Fruit fly (Drosophila melanogaster): ENCODE measurements around the gene CG14983.

CG14983 gene

DNA sequence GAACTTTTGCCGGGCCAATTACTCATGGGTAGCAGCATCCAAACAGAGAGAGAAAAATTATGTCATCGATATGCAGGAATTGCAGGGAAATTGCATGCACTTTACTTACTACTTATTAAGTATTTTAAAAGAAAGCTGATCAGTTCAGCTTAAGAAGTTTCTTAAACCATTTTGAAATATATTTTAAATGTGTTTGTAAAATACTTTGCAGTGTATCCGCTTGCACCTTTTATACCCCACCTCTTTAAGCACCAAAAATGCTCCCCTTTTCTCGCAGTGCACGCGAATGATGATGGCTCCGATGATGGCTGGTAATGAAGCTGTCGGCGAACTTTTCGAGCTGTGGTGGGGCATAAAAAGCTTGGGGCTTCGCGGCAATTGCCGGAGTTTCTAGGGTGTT lies 3.4 kb upstream of the CG14983 start, which contains the start of gene CG14984 (continued):
- TF ChIP-seq CG34406 (GFP tag; optimal IDR thresholded peaks at IDR 0.05): peak; percentile 77
- TF ChIP-seq Met (GFP tag; optimal IDR thresholded peaks at IDR 0.05): peak; percentile 79
- peak; percentile 81 for TF ChIP-seq eg (GFP tag; IDR thresholded peaks at IDR 0.05)
- TF ChIP-seq OdsH (GFP tag; optimal IDR thresholded peaks at IDR 0.05): peak; percentile 81
- no peak for TF ChIP-seq Eip93F (GFP tag; optimal IDR thresholded peaks at IDR 0.05)
- TF ChIP-seq dsx (GFP tag; optimal IDR thresholded peaks at IDR 0.05; ENCODE audit: poor library complexity, severe bottlenecking): peak; percentile 60
- TF ChIP-seq CG10669 (GFP tag; optimal IDR thresholded peaks at IDR 0.05): peak; percentile 90
- peak; percentile 81 for TF ChIP-seq Eip75B (GFP tag; optimal IDR thresholded peaks at IDR 0.05)
- TF ChIP-seq CG9139 (GFP tag; optimal IDR thresholded peaks at IDR 0.05): peak; percentile 81
- TF ChIP-seq topi (GFP tag; optimal IDR thresholded peaks at IDR 0.05): peak; percentile 88
- peak; percentile 71 for TF ChIP-seq CG32006 (GFP tag; optimal IDR thresholded peaks at IDR 0.05)
- peak; percentile 82 for TF ChIP-seq CG31627 (GFP tag; optimal IDR thresholded peaks at IDR 0.05)
- peak; percentile 73 for TF ChIP-seq Smox (GFP tag; optimal IDR thresholded peaks at IDR 0.05)
- TF ChIP-seq dac (GFP tag; optimal IDR thresholded peaks at IDR 0.05): no peak
- TF ChIP-seq CG11902 (GFP tag; optimal IDR thresholded peaks at IDR 0.05): peak; percentile 86
- TF ChIP-seq CG3919 (GFP tag; optimal IDR thresholded peaks at IDR 0.05): peak; percentile 90
- peak; percentile 71 for TF ChIP-seq CG10631 (GFP tag; optimal IDR thresholded peaks at IDR 0.05)

DNA sequence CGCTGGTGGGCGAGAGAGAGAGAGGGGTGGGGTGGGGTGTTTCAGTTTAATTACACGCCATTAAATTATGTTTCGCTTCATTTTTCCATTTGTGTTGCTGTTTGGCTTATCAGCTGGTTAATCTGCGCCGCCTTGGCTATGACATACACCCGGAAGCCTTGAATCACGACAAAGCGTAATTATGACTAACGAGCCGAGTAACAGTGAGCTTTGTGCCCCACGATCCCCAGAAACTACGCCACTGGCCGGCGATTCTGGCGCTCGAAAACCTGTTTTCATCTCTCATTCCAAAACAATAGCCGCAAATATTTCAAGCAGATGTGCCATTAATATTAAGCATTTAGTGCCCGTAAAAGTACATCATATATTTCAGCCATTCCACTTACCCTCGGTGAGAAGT lies 2.8 kb upstream of the CG14983 start:
- no peak for TF ChIP-seq dac (GFP tag; optimal IDR thresholded peaks at IDR 0.05)
- no peak for TF ChIP-seq achi (GFP tag; optimal IDR thresholded peaks at IDR 0.05)
- TF ChIP-seq CG3919 (GFP tag; optimal IDR thresholded peaks at IDR 0.05): no peak
- no peak for TF ChIP-seq CG32006 (GFP tag; optimal IDR thresholded peaks at IDR 0.05)
- no peak for TF ChIP-seq dsx (GFP tag; optimal IDR thresholded peaks at IDR 0.05; ENCODE audit: poor library complexity, severe bottlenecking)
- TF ChIP-seq CG6163 (GFP tag; IDR thresholded peaks at IDR 0.05): peak; percentile 24; the same call in 1 of the 3 replicates
- TF ChIP-seq CG10669 (GFP tag; optimal IDR thresholded peaks at IDR 0.05): no peak
- no peak for TF ChIP-seq fd59A (GFP tag; optimal IDR thresholded peaks at IDR 0.05)
- no peak for TF ChIP-seq spab (GFP tag; optimal IDR thresholded peaks at IDR 0.05)
- no peak for TF ChIP-seq CG9139 (GFP tag; optimal IDR thresholded peaks at IDR 0.05)
- peak; percentile 21 for TF ChIP-seq Eip78C (GFP tag)

DNA sequence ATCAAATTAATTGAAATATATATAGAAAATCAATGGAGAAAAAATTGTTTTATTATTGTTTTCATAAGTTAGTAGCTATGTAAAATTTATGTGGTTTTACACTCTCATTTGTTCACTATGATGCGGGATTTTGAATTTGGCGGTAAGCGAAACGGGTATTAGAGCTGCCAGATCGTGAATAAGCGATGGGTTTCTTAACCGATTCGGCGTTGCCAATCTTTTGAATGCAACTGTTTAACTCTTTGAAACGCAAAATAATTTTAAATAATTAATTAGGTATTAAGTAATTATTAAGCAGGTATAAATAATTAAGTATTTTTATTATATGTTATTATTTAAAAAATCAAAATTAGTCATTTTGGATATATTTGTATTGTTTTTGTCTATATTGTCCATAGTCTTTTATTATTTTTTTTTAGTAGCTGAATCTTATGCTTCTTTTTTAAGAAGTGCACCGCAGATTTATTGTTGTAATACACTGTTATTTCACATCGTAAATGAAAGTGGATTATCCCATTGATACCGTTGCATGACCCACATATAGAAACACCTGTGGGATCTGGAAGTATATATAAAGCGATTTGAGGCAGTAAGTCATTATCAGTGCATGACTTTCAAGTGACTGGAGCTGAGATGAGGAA lies 1.7 kb downstream of the CG14983 start, which contains the start of gene CG10853:
TSS of gene CG10853 (plus strand) at position 591 of the 641 bp plus-strand sequence.
- peak; percentile 14 for TF ChIP-seq dsx (GFP tag; optimal IDR thresholded peaks at IDR 0.05; ENCODE audit: poor library complexity, severe bottlenecking)
- no peak for TF ChIP-seq lz (GFP tag; optimal IDR thresholded peaks at IDR 0.05)

DNA sequence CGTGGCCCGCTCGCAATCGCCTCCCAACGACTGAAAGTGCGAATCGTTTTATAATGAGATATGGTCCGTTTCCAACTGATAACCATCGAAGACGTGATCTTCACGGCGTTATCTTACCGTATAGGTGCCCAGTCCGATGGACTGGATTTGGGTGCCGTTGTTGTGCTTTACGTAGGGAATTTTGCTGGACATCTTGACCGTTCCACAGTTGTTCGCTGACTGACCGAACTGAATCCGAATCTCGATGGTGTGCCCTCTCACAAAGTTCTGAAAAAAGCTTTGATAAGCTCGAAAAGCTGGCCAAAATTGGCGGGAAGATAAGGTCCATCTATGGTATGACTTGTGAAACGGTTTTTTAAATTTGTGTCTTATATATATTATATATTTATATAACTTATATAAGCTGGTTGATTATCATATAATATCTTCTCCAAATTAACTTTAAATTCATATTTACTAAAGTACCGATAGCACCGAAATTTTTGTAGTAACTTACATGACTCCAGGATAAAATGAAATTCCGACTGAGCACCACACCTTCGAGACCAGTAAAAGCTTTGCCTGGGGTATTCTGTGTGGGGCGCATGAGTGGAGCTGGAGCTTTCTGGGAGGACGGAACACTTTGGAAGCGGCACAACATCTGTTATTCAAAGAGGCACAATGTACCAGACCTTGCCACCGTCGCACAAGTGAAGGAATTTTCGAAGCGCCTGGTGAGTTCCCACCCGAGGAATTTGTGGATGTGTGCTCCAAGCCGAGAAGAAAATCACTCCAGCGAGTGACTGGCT lies 6.7 kb downstream of the CG14983 start, which contains the start of the genes CG10863 and CG14982:
TSS of gene CG10863 (minus strand) at position 225 of the 788 bp plus-strand sequence.
TSS of gene CG14982 (plus strand) at position 470 of the 788 bp plus-strand sequence.
- TF ChIP-seq esn (GFP tag; optimal IDR thresholded peaks at IDR 0.05) (peak; percentile 20), CG15336 (GFP tag; IDR thresholded peaks at IDR 0.05) (no peak), svp (GFP tag) (peak; percentile 97), CG1621 (tag; optimal IDR thresholded peaks at IDR 0.05) (no peak), CG31627 (GFP tag; optimal IDR thresholded peaks at IDR 0.05) (no peak), CG11902 (GFP tag; optimal IDR thresholded peaks at IDR 0.05) (no peak), Eip78C (GFP tag) (peak; percentile 69), CG6854 (GFP tag; optimal IDR thresholded peaks at IDR 0.05) (peak; percentile 28), eg (GFP tag; IDR thresholded peaks at IDR 0.05) (peak; percentile 25; the same call in 1 of the 3 replicates), Hr38 (GFP tag; optimal IDR thresholded peaks at IDR 0.05) (no peak), Met (GFP tag; optimal IDR thresholded peaks at IDR 0.05) (no peak), vri (GFP tag; optimal IDR thresholded peaks at IDR 0.05) (peak; percentile 40), CG11294 (GFP tag; IDR thresholded peaks at IDR 0.05) (no peak), OdsH (GFP tag; optimal IDR thresholded peaks at IDR 0.05) (no peak), CG6808 (GFP tag; optimal IDR thresholded peaks at IDR 0.05) (no peak)

Measured in whole organism, prepupa.